Fruit fly (Drosophila melanogaster) whole organism, prepupa: ENCODE data around the gene CG15395.
A peak's percentile ranks its signal among the peaks of the same experiment; 100 is the strongest.

Experiments
- Blimp-1 ChIP-seq: fragments of 200-800 bp; sonication (Bioruptor generic); optimal IDR thresholded peaks from 3 replicates; lab custom pipeline; 2017; ENCODE audit warnings: missing biosample characterization, missing genetic modification characterization, mild to moderate bottlenecking, moderate library complexity, missing genetic modification reagents
- CG10631 ChIP-seq: fragments of 200-800 bp; sonication (Bioruptor generic); optimal IDR thresholded peaks from 2 replicates; lab custom pipeline; 2016; ENCODE audit warnings: missing biosample characterization, missing genetic modification characterization
- CG11762 ChIP-seq: fragments of 200-800 bp; sonication (Bioruptor generic); optimal IDR thresholded peaks from 3 replicates; lab custom pipeline; 2016; ENCODE audit warnings: missing biosample characterization, missing genetic modification characterization; ENCODE audit not compliant: insufficient read depth
- CG15336 ChIP-seq: fragments of 200-800 bp; sonication (Bioruptor generic); IDR thresholded peaks from 2 replicates; pipeline ENCODE4 v1.3.6; 2022; ENCODE audit warnings: missing biosample characterization, missing genetic modification characterization
- CG1621 ChIP-seq: fragments of 200-800 bp; sonication (Bioruptor generic); optimal IDR thresholded peaks from 3 replicates; lab custom pipeline; 2018; ENCODE audit warnings: missing biosample characterization, mild to moderate bottlenecking, missing genetic modification characterization
- CG16779 ChIP-seq: fragments of 200-800 bp; sonication (Bioruptor generic); optimal IDR thresholded peaks from 3 replicates; lab custom pipeline; 2017; ENCODE audit warnings: missing biosample characterization, mild to moderate bottlenecking, missing genetic modification characterization
- CG3032 ChIP-seq: fragments of 200-800 bp; optimal IDR thresholded peaks from 2 replicates; lab custom pipeline; 2019; ENCODE audit warnings: missing biosample characterization, mild to moderate bottlenecking, missing genetic modification characterization, moderate library complexity
- CG32006 ChIP-seq: fragments of 200-800 bp; sonication (Bioruptor generic); optimal IDR thresholded peaks from 3 replicates; lab custom pipeline; 2017; ENCODE audit warnings: missing biosample characterization, mild to moderate bottlenecking, missing genetic modification characterization
- CG34406 ChIP-seq: fragments of 200-800 bp; sonication (Bioruptor generic); optimal IDR thresholded peaks from 3 replicates; lab custom pipeline; 2016; ENCODE audit warnings: missing biosample characterization, missing genetic modification characterization
- CG3919 ChIP-seq: fragments of 200-800 bp; sonication (Bioruptor generic); optimal IDR thresholded peaks from 3 replicates; lab custom pipeline; 2016; ENCODE audit warnings: missing biosample characterization, missing genetic modification characterization
- CG6163 ChIP-seq: fragments of 200-800 bp; sonication (Bioruptor generic); IDR thresholded peaks from 3 replicates; pipeline ENCODE4 v1.3.6; 2022; ENCODE audit warnings: missing biosample characterization, missing genetic modification characterization
- CG6276 ChIP-seq: fragments of 200-800 bp; sonication (Bioruptor generic); optimal IDR thresholded peaks from 2 replicates; lab custom pipeline; 2017; ENCODE audit warnings: missing biosample characterization, mild to moderate bottlenecking, missing genetic modification characterization
- CG6792 ChIP-seq: fragments of 200-800 bp; sonication (Bioruptor generic); optimal IDR thresholded peaks from 3 replicates; lab custom pipeline; 2016; ENCODE audit warnings: missing biosample characterization, missing genetic modification characterization
- CG6808 ChIP-seq: fragments of 200-800 bp; sonication (Bioruptor generic); optimal IDR thresholded peaks from 3 replicates; lab custom pipeline; 2017; ENCODE audit warnings: missing biosample characterization, missing genetic modification characterization, mild to moderate bottlenecking, moderate library complexity, missing genetic modification reagents
- CG6854 ChIP-seq: fragments of 200-800 bp; sonication (Bioruptor generic); optimal IDR thresholded peaks from 2 replicates; lab custom pipeline; 2017; ENCODE audit warnings: missing biosample characterization, mild to moderate bottlenecking, missing genetic modification characterization
- CG7368 ChIP-seq: fragments of 200-800 bp; sonication (Bioruptor generic); optimal IDR thresholded peaks from 3 replicates; lab custom pipeline; 2016; ENCODE audit warnings: missing biosample characterization, missing genetic modification characterization
- CG8119 ChIP-seq: fragments of 200-800 bp; sonication (Bioruptor generic); IDR thresholded peaks from 3 replicates; pipeline ENCODE4 v1.3.6; 2022; ENCODE audit warnings: missing biosample characterization, missing genetic modification characterization
- CG8319 ChIP-seq: fragments of 200-800 bp; sonication (Bioruptor generic); optimal IDR thresholded peaks from 3 replicates; lab custom pipeline; 2016; ENCODE audit warnings: missing biosample characterization, missing genetic modification characterization
- CG8632 ChIP-seq: fragments of 200-800 bp; sonication (Bioruptor generic); optimal IDR thresholded peaks from 3 replicates; lab custom pipeline; 2016; ENCODE audit warnings: missing biosample characterization, missing genetic modification characterization
- Eip75B ChIP-seq: fragments of 200-800 bp; sonication (Bioruptor generic); optimal IDR thresholded peaks from 3 replicates; lab custom pipeline; 2016; ENCODE audit warnings: missing biosample characterization, missing genetic modification characterization
- Eip93F ChIP-seq: fragments of 200-800 bp; sonication (Bioruptor generic); optimal IDR thresholded peaks from 2 replicates; lab custom pipeline; 2016; ENCODE audit warnings: missing biosample characterization, mild to moderate bottlenecking, missing genetic modification characterization
- Ets21C ChIP-seq: fragments of 200-800 bp; sonication (Bioruptor generic); optimal IDR thresholded peaks from 3 replicates; lab custom pipeline; 2016; ENCODE audit warnings: missing biosample characterization, missing genetic modification characterization
- Ets96B ChIP-seq: fragments of 200-800 bp; optimal IDR thresholded peaks from 2 replicates; lab custom pipeline; 2019; ENCODE audit warnings: missing biosample characterization, mild to moderate bottlenecking, missing genetic modification characterization, moderate library complexity
- Gug ChIP-seq: fragments of 200-800 bp; sonication (Bioruptor generic); IDR thresholded peaks from 2 replicates; pipeline ENCODE4 v1.3.6; 2022; ENCODE audit warnings: missing biosample characterization, missing genetic modification characterization
- Hr38 ChIP-seq: sonication (Bioruptor generic); optimal IDR thresholded peaks from 2 replicates; lab custom pipeline; 2016; ENCODE audit warnings: missing biosample characterization, missing genetic modification characterization
- Hr39 ChIP-seq: fragments of 200-800 bp; sonication (Bioruptor generic); optimal IDR thresholded peaks from 2 replicates; lab custom pipeline; 2016; ENCODE audit warnings: missing biosample characterization, missing genetic modification characterization
- Hr4 ChIP-seq: fragments of 200-800 bp; sonication (Bioruptor generic); optimal IDR thresholded peaks from 3 replicates; lab custom pipeline; 2016; ENCODE audit warnings: missing biosample characterization, missing genetic modification characterization
- Lpt ChIP-seq: fragments of 200-800 bp; sonication (Bioruptor generic); optimal IDR thresholded peaks from 3 replicates; lab custom pipeline; 2016; ENCODE audit warnings: missing biosample characterization, missing genetic modification characterization
- Met ChIP-seq: fragments of 200-800 bp; sonication (Bioruptor generic); optimal IDR thresholded peaks from 3 replicates; lab custom pipeline; 2016; ENCODE audit warnings: missing biosample characterization, missing genetic modification characterization
- OdsH ChIP-seq: fragments of 200-800 bp; sonication (Bioruptor generic); optimal IDR thresholded peaks from 3 replicates; lab custom pipeline; 2016; ENCODE audit warnings: missing biosample characterization, missing genetic modification characterization
- Smox ChIP-seq: fragments of 200-800 bp; sonication (Bioruptor generic); optimal IDR thresholded peaks from 3 replicates; lab custom pipeline; 2016; ENCODE audit warnings: missing biosample characterization, missing genetic modification characterization
- Sox14 ChIP-seq: fragments of 200-800 bp; sonication (Bioruptor generic); optimal IDR thresholded peaks from 3 replicates; lab custom pipeline; 2016; ENCODE audit warnings: missing biosample characterization, missing genetic modification characterization
- achi ChIP-seq: fragments of 200-800 bp; sonication (Bioruptor generic); optimal IDR thresholded peaks from 3 replicates; lab custom pipeline; 2016; ENCODE audit warnings: missing biosample characterization, missing genetic modification characterization
- acj6 ChIP-seq: fragments of 200-800 bp; sonication (Bioruptor generic); optimal IDR thresholded peaks from 3 replicates; lab custom pipeline; 2016; ENCODE audit warnings: missing biosample characterization, missing genetic modification characterization
- cyc ChIP-seq: fragments of 200-800 bp; sonication (Bioruptor generic); optimal IDR thresholded peaks from 3 replicates; lab custom pipeline; 2016; ENCODE audit warnings: missing biosample characterization, missing genetic modification characterization
- dsx ChIP-seq: fragments of 200-800 bp; optimal IDR thresholded peaks from 3 replicates; lab custom pipeline; 2019; ENCODE audit warnings: missing biosample characterization, mild to moderate bottlenecking, missing genetic modification characterization, moderate library complexity; ENCODE audit not compliant: poor library complexity, severe bottlenecking
- eg ChIP-seq: fragments of 200-800 bp; sonication (Bioruptor generic); IDR thresholded peaks from 3 replicates; pipeline ENCODE4 v1.3.6; 2022; ENCODE audit warnings: missing biosample characterization, missing genetic modification characterization
- esn ChIP-seq: fragments of 200-800 bp; sonication (Bioruptor generic); optimal IDR thresholded peaks from 2 replicates; lab custom pipeline; 2016; ENCODE audit warnings: missing biosample characterization, mild to moderate bottlenecking, missing genetic modification characterization, moderate library complexity
- fd59A ChIP-seq: fragments of 200-800 bp; sonication (Bioruptor generic); optimal IDR thresholded peaks from 2 replicates; lab custom pipeline; 2017; ENCODE audit warnings: missing biosample characterization, mild to moderate bottlenecking, missing genetic modification characterization, missing genetic modification reagents
- fd85E ChIP-seq: fragments of 200-800 bp; sonication (Bioruptor generic); optimal IDR thresholded peaks from 3 replicates; lab custom pipeline; 2016; ENCODE audit warnings: missing biosample characterization, missing genetic modification characterization
- fkh ChIP-seq: fragments of 200-800 bp; sonication (Bioruptor generic); optimal IDR thresholded peaks from 3 replicates; lab custom pipeline; 2017; ENCODE audit warnings: missing biosample characterization, mild to moderate bottlenecking, missing genetic modification characterization, moderate library complexity
- net ChIP-seq: fragments of 200-800 bp; sonication (Bioruptor generic); optimal IDR thresholded peaks from 3 replicates; lab custom pipeline; 2016; ENCODE audit warnings: missing biosample characterization, missing genetic modification characterization
- salr ChIP-seq, 2 experiments: fragments of 200-800 bp; sonication (Bioruptor generic); optimal IDR thresholded peaks; 3 replicates each; lab custom pipeline; 2016 to 2018; ENCODE audit warnings: missing biosample characterization in 2 of 2, missing genetic modification characterization in 2 of 2, mild to moderate bottlenecking in 1 of 2
- spab ChIP-seq: fragments of 200-800 bp; sonication (Bioruptor generic); optimal IDR thresholded peaks from 2 replicates; lab custom pipeline; 2017; ENCODE audit warnings: missing biosample characterization, mild to moderate bottlenecking, missing genetic modification characterization, missing genetic modification reagents
- ss ChIP-seq, 2 experiments: fragments of 200-800 bp; sonication (Bioruptor generic); optimal IDR thresholded peaks; 2 replicates in 1 of 2; 3 replicates in 1 of 2; lab custom pipeline; 2017 to 2018; ENCODE audit warnings: mild to moderate bottlenecking in 2 of 2, missing biosample characterization in 2 of 2, missing genetic modification characterization in 2 of 2, moderate library complexity in 1 of 2
- topi ChIP-seq: fragments of 200-800 bp; sonication (Bioruptor generic); optimal IDR thresholded peaks from 3 replicates; lab custom pipeline; 2016; ENCODE audit warnings: missing biosample characterization, missing genetic modification characterization
- vri ChIP-seq: fragments of 200-800 bp; sonication (Bioruptor generic); optimal IDR thresholded peaks from 3 replicates; lab custom pipeline; 2016; ENCODE audit warnings: missing biosample characterization, mild to moderate bottlenecking, missing genetic modification characterization

The CG15395 gene

dm6 chr2L:2579669-2580351 lies 30.0 kb upstream of the CG15395 start, which contains the start of the genes ND-B17.2 and Arpc5 (continued):
- TF ChIP-seq OdsH, result no peak
- TF ChIP-seq CG11762 (GFP tag; lab: Kevin White, UChicago), result no peak
- no peak for TF ChIP-seq fkh (GFP tag; lab: Kevin White, UChicago)
- TF ChIP-seq cyc (GFP tag; lab: Kevin White, UChicago), result no peak
- TF ChIP-seq achi, result no peak
- TF ChIP-seq fd59A, result no peak
- no peak for TF ChIP-seq Eip75B
- TF ChIP-seq vri, result no peak
- TF ChIP-seq Hr39 (GFP tag; lab: Kevin White, UChicago), result peak; percentile 15
- no peak for TF ChIP-seq CG16779
- no peak for TF ChIP-seq topi (GFP tag; lab: Kevin White, UChicago)
- peak; percentile 16 for TF ChIP-seq Ets21C (GFP tag; lab: Kevin White, UChicago)
- no peak for TF ChIP-seq CG8319
- TF ChIP-seq CG15336, result no peak

dm6 chr2L:2584461-2585056 lies 25.2 kb upstream of the CG15395 start:
- TF ChIP-seq CG32006 (GFP tag; lab: Kevin White, UChicago) (no peak), CG6163 (GFP tag; lab: Robert Waterston, UW) (peak; percentile 45; the same call in 2 of the 3 replicates), cyc (GFP tag; lab: Kevin White, UChicago) (peak; percentile 24), OdsH (no peak), Ets96B (peak; percentile 19), net (no peak), CG6808 (GFP tag; lab: Kevin White, UChicago) (peak; percentile 59), topi (GFP tag; lab: Kevin White, UChicago) (peak; percentile 30), Gug (GFP tag; lab: Robert Waterston, UW) (no peak), Sox14 (GFP tag; lab: Kevin White, UChicago) (peak; percentile 20), Hr4 (GFP tag; lab: Kevin White, UChicago) (no peak), achi (peak; percentile 6), Eip93F (GFP tag; lab: Kevin White, UChicago) (no peak), acj6 (peak; percentile 17), CG10631 (GFP tag; lab: Kevin White, UChicago) (no peak), Lpt (GFP tag; lab: Kevin White, UChicago) (no peak), Ets21C (GFP tag; lab: Kevin White, UChicago) (no peak), Smox (GFP tag; lab: Kevin White, UChicago) (no peak), CG7368 (no peak), Eip75B (no peak), esn (GFP tag; lab: Kevin White, UChicago) (no peak), CG16779 (no peak), CG8319 (no peak), CG11762 (GFP tag; lab: Kevin White, UChicago) (no peak), Met (GFP tag; lab: Kevin White, UChicago) (no peak), CG6276 (GFP tag; lab: Kevin White, UChicago) (no peak), CG1621 (tag; lab: Kevin White, UChicago) (peak; percentile 8), CG6854 (GFP tag; lab: Kevin White, UChicago) (peak; percentile 24), CG34406 (peak; percentile 7), ss (GFP tag; optimal IDR thresholded peaks at IDR 0.05; lab: Kevin White, UChicago) (no peak), CG3032 (no peak), dsx (no peak), eg (GFP tag; lab: Robert Waterston, UW) (peak; percentile 47; the same call in 2 of the 3 replicates), CG8632 (no peak), Hr38 (no peak), spab (GFP tag; lab: Kevin White, UChicago) (peak; percentile 40), CG8119 (GFP tag; lab: Robert Waterston, UW) (no peak; the same call in 2 of the 3 replicates), fd85E (GFP tag; lab: Kevin White, UChicago) (no peak), CG3919 (no peak), Hr39 (GFP tag; lab: Kevin White, UChicago) (peak; percentile 23), CG6792 (peak; percentile 8), Blimp-1 (GFP tag; lab: Kevin White, UChicago) (no peak), salr (GFP tag; optimal IDR thresholded peaks at IDR 0.05; lab: Kevin White, UChicago) (no peak)
